Fruit fly (Drosophila melanogaster): ENCODE measurements around the gene CG42834.

DNA sequence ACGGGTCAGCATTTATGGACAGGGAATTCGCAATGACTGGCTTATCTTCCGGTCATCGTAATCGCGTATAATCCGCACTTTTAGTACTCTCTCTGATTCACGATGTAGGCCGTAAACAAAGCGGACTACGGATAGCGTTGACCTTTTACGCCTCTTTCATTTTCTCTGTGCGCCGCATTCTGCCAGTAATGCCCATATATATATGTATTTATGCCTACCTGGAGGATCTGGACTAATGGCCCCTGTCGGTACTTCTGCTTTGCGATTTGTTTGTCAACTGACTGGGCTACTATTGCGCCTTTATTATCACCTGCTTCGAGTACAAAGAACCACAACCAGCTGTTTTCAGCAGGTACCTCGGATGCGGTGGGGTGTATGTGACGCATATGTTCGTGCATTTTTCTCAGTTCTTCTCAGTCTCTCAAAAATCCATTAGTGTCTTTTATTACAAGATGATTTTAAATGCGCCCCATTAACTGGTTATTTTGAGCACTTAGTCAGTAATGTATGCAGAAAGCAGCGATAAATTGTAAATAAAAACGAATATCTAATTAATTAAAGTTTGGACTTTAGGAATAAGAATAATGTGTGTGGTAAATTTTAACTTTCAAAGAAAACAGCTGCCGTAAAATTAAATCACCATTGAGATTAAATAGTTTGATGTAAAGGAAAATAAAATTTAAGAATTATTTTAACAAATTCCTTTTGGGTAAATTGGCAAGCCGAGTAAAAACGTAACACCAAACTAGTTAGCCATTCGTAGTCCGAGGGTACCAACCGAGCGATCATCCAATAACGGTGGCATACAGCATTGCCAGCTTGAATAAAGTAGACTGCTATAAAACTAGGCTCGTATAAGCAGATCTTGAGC, 24.0 kb upstream of the CG42834 start, which contains the start of gene CREG:
- TF ChIP-seq amos (GFP tag; IDR thresholded peaks at IDR 0.05; ENCODE audit: partially characterized antibody): no peak
- TF ChIP-seq CG11560 (tag; IDR thresholded peaks at IDR 0.05): no peak
- no peak for TF ChIP-seq br (optimal IDR thresholded peaks at IDR 0.05)
- no peak for TF ChIP-seq luna (GFP tag; optimal IDR thresholded peaks at IDR 0.05)
- TF ChIP-seq ken (GFP tag; IDR thresholded peaks at IDR 0.05): no peak
- TF ChIP-seq slou (GFP tag; optimal IDR thresholded peaks at IDR 0.05): no peak
- TF ChIP-seq Dek (tag; optimal IDR thresholded peaks at IDR 0.05): no peak
- no peak for TF ChIP-seq CG1603 (tag; optimal IDR thresholded peaks at IDR 0.05)
